Worm (Caenorhabditis elegans): ENCODE results near the gene K09C8.9.

- TF ChIP-seq T22C8.4 (GFP tag; IDR thresholded peaks at IDR 0.05) (no peak), flt-1 (GFP tag; IDR thresholded peaks at IDR 0.05) (no peak), ref-1 (GFP tag; conservative IDR thresholded peaks at IDR 0.05) (no peak), cog-1 (tag; optimal IDR thresholded peaks at IDR 0.05) (no peak), ztf-29 (GFP tag; IDR thresholded peaks at IDR 0.05) (no peak)
Measured at ce11 chrX:10981374-10981773, 13.8 kb upstream of the K09C8.9 start.

Data from whole organism, midembryonic.